Fruit fly (Drosophila melanogaster): Measurements from ENCODE around the gene CG33772.
"Not testable (repeated sequence)": the region's sequence is repeated elsewhere in the genome, so short reads cannot be mapped to it uniquely, and the experiment has no call there.

CG33772 gene

DNA sequence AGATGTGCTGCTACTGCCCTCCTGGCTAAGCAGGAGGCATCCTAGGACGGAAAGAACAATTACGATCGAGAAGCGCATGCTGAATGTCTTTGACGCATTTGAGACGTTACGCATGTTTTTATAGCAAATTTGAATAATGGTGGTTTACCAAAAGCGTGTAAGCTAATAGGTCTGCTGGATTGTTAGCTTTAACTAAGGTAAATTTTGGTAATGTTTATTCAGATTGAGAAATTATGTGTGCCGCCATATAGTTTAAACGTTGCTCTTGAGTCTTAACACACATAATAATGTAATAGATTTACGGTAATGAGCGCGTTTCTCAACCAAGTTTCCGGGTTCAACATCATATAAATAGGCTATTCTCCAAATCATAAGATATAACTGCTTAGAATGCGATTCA is 41.4 kb upstream of the CG33772 start, which contains the start of the genes CG12546 and CG14453:
TSS of gene CG12546 (minus strand) at position 101 of the 400 bp plus-strand sequence.
TSS of gene CG14453 (plus strand) at position 372 of the 400 bp plus-strand sequence.
- no peak for TF ChIP-seq Hr78 (GFP tag; optimal IDR thresholded peaks at IDR 0.05)
- no peak for TF ChIP-seq dsf (GFP tag; optimal IDR thresholded peaks at IDR 0.05; ENCODE audit: borderline replicate concordance)
- TF ChIP-seq fru (GFP tag; optimal IDR thresholded peaks at IDR 0.05) = no peak
- no peak for TF ChIP-seq sv (GFP tag; optimal IDR thresholded peaks at IDR 0.05)
- TF ChIP-seq dl (GFP tag; optimal IDR thresholded peaks at IDR 0.05; ENCODE audit: insufficient read depth in 1 of 2, partially characterized antibody in 2 of 2) = no peak
- no peak for TF ChIP-seq OdsH (GFP tag; optimal IDR thresholded peaks at IDR 0.05)
- TF ChIP-seq GATAd (GFP tag; optimal IDR thresholded peaks at IDR 0.05) = no peak
- TF ChIP-seq lola (GFP tag; optimal IDR thresholded peaks at IDR 0.05) = no peak
- TF ChIP-seq Vsx2 (GFP tag; optimal IDR thresholded peaks at IDR 0.05; ENCODE audit: partially characterized antibody) = no peak
- no peak for TF ChIP-seq Sp1 (GFP tag; optimal IDR thresholded peaks at IDR 0.05)
- TF ChIP-seq Rel (GFP tag; optimal IDR thresholded peaks at IDR 0.05) = no peak
- no peak for TF ChIP-seq Rel (tag; optimal IDR thresholded peaks at IDR 0.05)
- TF ChIP-seq brk (GFP tag; optimal IDR thresholded peaks at IDR 0.05) = no peak
- TF ChIP-seq CrebA (GFP tag; optimal IDR thresholded peaks at IDR 0.05; ENCODE audit: borderline replicate concordance) = no peak
- no peak for TF ChIP-seq foxo (GFP tag; optimal IDR thresholded peaks at IDR 0.05)
- TF ChIP-seq Mio (GFP tag; optimal IDR thresholded peaks at IDR 0.05) = no peak
- no peak for TF ChIP-seq N (GFP tag; optimal IDR thresholded peaks at IDR 0.05)
- no peak for TF ChIP-seq dmrt93B (GFP tag; optimal IDR thresholded peaks at IDR 0.05)
- no peak for TF ChIP-seq Abd-B (GFP tag; optimal IDR thresholded peaks at IDR 0.05)
- no peak for TF ChIP-seq Myc (optimal IDR thresholded peaks at IDR 0.05)
- no peak for TF ChIP-seq Dif (GFP tag; optimal IDR thresholded peaks at IDR 0.05; ENCODE audit: partially characterized antibody)

DNA sequence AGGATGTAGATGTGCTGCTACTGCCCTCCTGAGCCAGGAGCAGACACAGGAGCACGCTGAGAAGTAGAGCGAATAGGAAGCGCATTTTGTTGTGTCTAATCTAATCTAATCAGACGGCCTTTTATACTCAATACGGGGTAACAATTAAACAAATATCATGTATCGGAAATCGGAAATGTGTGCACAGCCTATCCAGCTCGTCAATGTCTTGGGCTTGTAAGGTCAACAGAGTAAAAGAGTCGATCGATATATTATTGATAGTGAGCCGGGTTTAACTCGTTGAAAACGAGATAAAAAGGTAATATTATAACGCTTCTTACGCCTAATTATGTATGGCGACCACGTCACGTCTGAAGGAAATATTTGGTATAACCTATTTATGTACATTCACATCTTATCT is 40.1 kb upstream of the CG33772 start, which contains the start of gene CG14454:
TSS of gene CG14454 (minus strand) at position 101 of the 400 bp plus-strand sequence.
- TF ChIP-seq Sp1 (GFP tag; optimal IDR thresholded peaks at IDR 0.05); Rel (GFP tag; optimal IDR thresholded peaks at IDR 0.05); Rel (tag; optimal IDR thresholded peaks at IDR 0.05); CrebA (GFP tag; optimal IDR thresholded peaks at IDR 0.05; ENCODE audit: borderline replicate concordance): not testable (repeated sequence)

DNA sequence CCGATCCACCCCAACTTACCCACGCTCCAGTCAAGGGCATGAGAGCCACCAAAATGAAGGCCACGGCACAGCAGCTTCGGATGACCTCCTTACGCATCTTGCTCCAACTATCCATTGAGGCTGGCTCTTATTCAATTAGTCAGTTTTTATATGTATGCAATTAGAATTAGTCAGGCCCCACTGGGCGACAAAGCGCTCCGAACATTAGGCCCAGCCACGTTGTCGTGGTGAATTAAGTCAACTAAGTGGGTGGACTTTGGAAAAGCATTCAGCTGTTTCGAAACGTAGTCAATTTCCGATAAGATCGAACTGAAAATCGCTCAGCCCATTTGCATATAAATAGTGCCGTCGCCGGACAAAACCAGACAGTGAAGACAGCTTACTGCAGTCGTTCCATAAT is 34.7 kb upstream of the CG33772 start, which contains the start of the genes CG14455 and CG14456:
TSS of gene CG14455 (minus strand) at position 101 of the 400 bp plus-strand sequence.
TSS of gene CG14456 (plus strand) at position 236 of the 400 bp plus-strand sequence.
- TF ChIP-seq Vsx2 (GFP tag; optimal IDR thresholded peaks at IDR 0.05; ENCODE audit: partially characterized antibody) = no peak
- TF ChIP-seq OdsH (GFP tag; optimal IDR thresholded peaks at IDR 0.05) = no peak
- no peak for TF ChIP-seq dmrt93B (GFP tag; optimal IDR thresholded peaks at IDR 0.05)
- TF ChIP-seq Abd-B (GFP tag; optimal IDR thresholded peaks at IDR 0.05) = no peak
- no peak for TF ChIP-seq CrebA (GFP tag; optimal IDR thresholded peaks at IDR 0.05; ENCODE audit: borderline replicate concordance)
- no peak for TF ChIP-seq Rel (GFP tag; optimal IDR thresholded peaks at IDR 0.05)
- no peak for TF ChIP-seq Rel (tag; optimal IDR thresholded peaks at IDR 0.05)
- no peak for TF ChIP-seq br (GFP tag; optimal IDR thresholded peaks at IDR 0.05)
- TF ChIP-seq Hr78 (GFP tag; optimal IDR thresholded peaks at IDR 0.05) = no peak

DNA sequence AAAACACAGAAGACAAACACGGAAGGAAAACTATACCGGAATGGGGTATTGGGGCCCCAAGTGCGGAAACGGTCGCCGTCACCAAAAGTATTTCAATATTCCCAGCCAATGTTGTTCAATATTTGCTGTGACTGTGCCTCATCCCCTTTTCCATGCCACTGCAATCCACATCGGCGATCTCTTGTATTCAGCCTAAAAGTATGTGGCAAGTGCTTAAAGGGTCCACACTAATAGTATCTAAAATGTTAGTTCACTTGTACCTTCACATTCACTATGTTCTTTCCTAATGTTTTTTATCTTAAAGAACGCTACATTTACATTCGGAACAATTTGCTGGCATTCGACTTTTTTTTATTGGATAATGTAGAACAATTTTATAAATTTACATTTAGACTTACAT is 28.6 kb upstream of the CG33772 start:
- TF ChIP-seq psq (GFP tag; optimal IDR thresholded peaks at IDR 0.05) = no peak
- no peak for TF ChIP-seq Hr83 (GFP tag; optimal IDR thresholded peaks at IDR 0.05; ENCODE audit: poor library complexity, severe bottlenecking)
- no peak for TF ChIP-seq Dif (GFP tag; optimal IDR thresholded peaks at IDR 0.05; ENCODE audit: partially characterized antibody)
- no peak for TF ChIP-seq br (GFP tag; optimal IDR thresholded peaks at IDR 0.05)
- no peak for TF ChIP-seq ey (GFP tag; optimal IDR thresholded peaks at IDR 0.05)
- no peak for TF ChIP-seq sv (GFP tag; optimal IDR thresholded peaks at IDR 0.05)
- TF ChIP-seq CrebA (GFP tag; optimal IDR thresholded peaks at IDR 0.05; ENCODE audit: borderline replicate concordance) = no peak
- TF ChIP-seq Rel (GFP tag; optimal IDR thresholded peaks at IDR 0.05) = no peak
- no peak for TF ChIP-seq Rel (tag; optimal IDR thresholded peaks at IDR 0.05)
- no peak for TF ChIP-seq usp (GFP tag; optimal IDR thresholded peaks at IDR 0.05)

DNA sequence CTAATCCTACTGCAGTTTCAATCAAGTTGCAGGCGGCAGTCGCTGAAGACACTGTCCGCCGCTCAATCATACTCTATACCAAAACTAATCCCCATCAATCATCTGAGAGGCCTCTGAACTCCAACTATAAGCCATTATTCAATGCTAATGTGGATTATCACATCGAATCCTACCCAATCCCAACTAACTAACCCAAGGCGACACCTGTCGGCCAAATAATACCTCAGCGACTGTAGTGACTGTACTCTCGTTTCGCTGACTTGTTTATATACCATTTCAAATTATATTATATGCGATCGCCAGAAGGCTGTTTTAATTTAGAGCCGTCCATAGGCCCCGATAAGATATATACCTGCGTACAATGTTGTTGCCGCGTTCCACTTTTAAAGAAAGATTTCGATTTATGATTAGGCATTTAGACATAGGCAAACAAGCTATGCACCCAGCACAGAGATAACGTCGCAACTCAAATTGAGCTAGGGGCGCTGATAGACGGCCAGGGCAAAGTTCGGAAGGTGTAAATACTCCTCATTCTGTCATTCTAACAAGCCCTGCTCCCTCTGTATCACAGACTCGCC is 19.5 kb upstream of the CG33772 start:
- TF ChIP-seq ey (GFP tag; optimal IDR thresholded peaks at IDR 0.05) (no peak), Hr83 (GFP tag; optimal IDR thresholded peaks at IDR 0.05; ENCODE audit: poor library complexity, severe bottlenecking) (no peak)

DNA sequence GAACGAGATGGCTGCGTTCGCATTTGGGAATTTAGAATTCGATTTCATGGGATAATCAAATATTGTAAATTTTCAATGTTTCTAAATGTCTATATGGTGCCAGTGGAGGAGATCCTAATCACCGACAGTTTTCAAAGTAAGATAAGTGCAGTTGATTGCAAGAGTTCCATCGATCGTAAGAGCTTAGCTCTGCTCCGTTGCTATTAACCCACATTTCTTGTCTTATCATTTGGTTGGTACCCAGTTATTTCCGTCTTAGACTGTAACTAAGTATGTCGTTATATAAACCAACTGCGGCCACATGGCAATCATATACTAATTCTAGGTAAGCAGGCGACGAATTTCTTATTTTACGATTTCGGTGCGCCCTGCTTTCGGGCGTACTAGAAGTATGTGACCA is 17.8 kb upstream of the CG33772 start:
- TF ChIP-seq psq (GFP tag; optimal IDR thresholded peaks at IDR 0.05) (no peak), lola (GFP tag; optimal IDR thresholded peaks at IDR 0.05) (no peak), rgr (GFP tag; optimal IDR thresholded peaks at IDR 0.05) (no peak), Hr78 (GFP tag; optimal IDR thresholded peaks at IDR 0.05) (no peak), Mio (GFP tag; optimal IDR thresholded peaks at IDR 0.05) (no peak), sv (GFP tag; optimal IDR thresholded peaks at IDR 0.05) (no peak), dmrt93B (GFP tag; optimal IDR thresholded peaks at IDR 0.05) (no peak), usp (GFP tag; optimal IDR thresholded peaks at IDR 0.05) (no peak), foxo (GFP tag; optimal IDR thresholded peaks at IDR 0.05) (no peak)
